Worm (Caenorhabditis elegans): ENCODE data around the gene F53F4.15.

F53F4.15 gene

ce11 chrV:13655202-13655764 lies 34.5 kb downstream of the F53F4.15 start (continued):
- TF ChIP-seq duxl-1 (tag; optimal IDR thresholded peaks at IDR 0.05; ENCODE audit: poor library complexity) (peak; percentile 22), saeg-2 (GFP tag; IDR thresholded peaks at IDR 0.05) (no peak), ceh-20 (GFP tag; IDR thresholded peaks at IDR 0.05) (no peak), lin-13 (GFP tag; optimal IDR thresholded peaks at IDR 0.05) (no peak), php-3 (GFP tag; IDR thresholded peaks at IDR 0.05) (no peak), set-16 (GFP tag; IDR thresholded peaks at IDR 0.05) (peak; percentile 84), mdl-1 (tag; optimal IDR thresholded peaks at IDR 0.05) (peak in 1 of 2 experiments; percentile 82), nhr-11 (tag; optimal IDR thresholded peaks at IDR 0.05) (peak; percentile 42), mdt-29 (GFP tag; IDR thresholded peaks at IDR 0.05) (no peak), pha-4 (GFP tag; IDR thresholded peaks at IDR 0.05) (peak; percentile 72; the same call in 1 of the 2 replicates), pha-4 (tag; optimal IDR thresholded peaks at IDR 0.05) (peak; percentile 6), nhr-42 (GFP tag; IDR thresholded peaks at IDR 0.05) (no peak), nhr-10 (tag; optimal IDR thresholded peaks at IDR 0.05) (no peak), dve-1 (tag; optimal IDR thresholded peaks at IDR 0.05; ENCODE audit: insufficient read depth) (peak; percentile 56), F26F4.8 (GFP tag; conservative IDR thresholded peaks at IDR 0.05) (no peak), snpc-4 (tag; optimal IDR thresholded peaks at IDR 0.05) (no peak), egl-27 (tag; optimal IDR thresholded peaks at IDR 0.05) (no peak), ama-1 (optimal IDR thresholded peaks at IDR 0.05) (no peak), unc-62 (GFP tag; optimal IDR thresholded peaks at IDR 0.05 in 1 of 2) (peak in 1 of 2 experiments; percentile 99), unc-62 (tag; optimal IDR thresholded peaks at IDR 0.05) (no peak)

- TF ChIP-seq zag-1 (tag; optimal IDR thresholded peaks at IDR 0.05) (no peak), nhr-41 (GFP tag; IDR thresholded peaks at IDR 0.05) (peak; percentile 91; the same call in 1 of the 2 replicates), nhr-10 (tag; optimal IDR thresholded peaks at IDR 0.05) (peak; percentile 84), gei-8 (GFP tag; optimal IDR thresholded peaks at IDR 0.05) (peak; percentile 69), mes-2 (tag; optimal IDR thresholded peaks at IDR 0.05; ENCODE audit: poor library complexity, severe bottlenecking) (peak; percentile 41), nhr-6 (tag; optimal IDR thresholded peaks at IDR 0.05) (peak; percentile 56), ZK337.2 (GFP tag; IDR thresholded peaks at IDR 0.05) (0 out of 2 replicates have a peak, but pooled peaks have one; percentile 2), mep-1 (tag; optimal IDR thresholded peaks at IDR 0.05) (peak; percentile 80), pqm-1 (tag; optimal IDR thresholded peaks at IDR 0.05) (peak; percentile 29), nhr-237 (tag; optimal IDR thresholded peaks at IDR 0.05) (no peak), daf-8 (GFP tag; IDR thresholded peaks at IDR 0.05) (no peak), ceh-82 (tag; optimal IDR thresholded peaks at IDR 0.05) (no peak), Y5F2A.4 (GFP tag; optimal IDR thresholded peaks at IDR 0.05) (peak; percentile 10), T20F7.1 (GFP tag; optimal IDR thresholded peaks at IDR 0.05) (peak; percentile 32), fos-1 (tag; optimal IDR thresholded peaks at IDR 0.05) (no peak), lin-13 (GFP tag; optimal IDR thresholded peaks at IDR 0.05) (peak; percentile 77), snpc-1.2 (GFP tag; IDR thresholded peaks at IDR 0.05) (no peak), nhr-25 (tag; optimal IDR thresholded peaks at IDR 0.05; ENCODE audit: borderline replicate concordance, insufficient read depth) (peak; percentile 57), hlh-30 (tag; optimal IDR thresholded peaks at IDR 0.05; ENCODE audit: insufficient read depth) (peak; percentile 83), nhr-11 (tag; optimal IDR thresholded peaks at IDR 0.05) (peak; percentile 3), hmg-1.1 (GFP tag; IDR thresholded peaks at IDR 0.05) (0 out of 2 replicates have a peak, but pooled peaks have one; percentile 24), lim-7 (GFP tag; IDR thresholded peaks at IDR 0.05) (0 out of 2 replicates have a peak, but pooled peaks have one; percentile 35), zfp-3 (GFP tag; conservative IDR thresholded peaks at IDR 0.05) (peak; percentile 80), fkh-10 (GFP tag; optimal IDR thresholded peaks at IDR 0.05) (no peak), dmd-9 (GFP tag; IDR thresholded peaks at IDR 0.05) (no peak), zip-2 (tag; optimal IDR thresholded peaks at IDR 0.05) (no peak), lin-15B (tag; optimal IDR thresholded peaks at IDR 0.05) (no peak), lin-1 (GFP tag; IDR thresholded peaks at IDR 0.05) (peak; percentile 70), spr-3 (GFP tag; optimal IDR thresholded peaks at IDR 0.05) (peak; percentile 29), rbr-2 (tag; optimal IDR thresholded peaks at IDR 0.05) (peak; percentile 1), mdl-1 (tag; optimal IDR thresholded peaks at IDR 0.05) (peak; percentile 72 to 93)
Measured at ce11 chrV:13656346-13657254, 35.8 kb downstream of the F53F4.15 start.
